Worm (Caenorhabditis elegans) whole organism, mixed stage, embryonic: Measurements from ENCODE around the gene Y39B6A.33.

Experiments used
- bed-3 ChIP-seq: fragments of 200-800 bp; sonication (Bioruptor generic); optimal IDR thresholded peaks from 3 replicates; lab custom pipeline; 2018; ENCODE audit warnings: mild to moderate bottlenecking, missing genetic modification characterization, moderate library complexity, missing compliant biosample characterization
- blmp-1 ChIP-seq: fragments of 150-350 bp; optimal IDR thresholded peaks from 2 replicates; lab custom pipeline; 2014; ENCODE audit warnings: missing biosample characterization, missing genetic modification characterization
- ceh-39 ChIP-seq: fragments of 150-350 bp; optimal IDR thresholded peaks from 2 replicates; lab custom pipeline; 2014; ENCODE audit warnings: missing biosample characterization, missing genetic modification characterization
- ceh-43 ChIP-seq: fragments of 200-800 bp; sonication (Bioruptor generic); optimal IDR thresholded peaks from 2 replicates; lab custom pipeline; 2018; ENCODE audit warnings: mild to moderate bottlenecking, missing genetic modification characterization, moderate library complexity, missing compliant biosample characterization
- ceh-83 ChIP-seq: fragments of 200-800 bp; sonication (Bioruptor generic); optimal IDR thresholded peaks from 2 replicates; lab custom pipeline; 2018; ENCODE audit warnings: mild to moderate bottlenecking, missing genetic modification characterization, missing compliant biosample characterization
- cnd-1 ChIP-seq: fragments of 200-800 bp; sonication (Bioruptor generic); optimal IDR thresholded peaks from 2 replicates; lab custom pipeline; 2018; ENCODE audit warnings: mild to moderate bottlenecking, missing genetic modification characterization, missing compliant biosample characterization
- drap-1 ChIP-seq: fragments of 200-800 bp; sonication (Bioruptor generic); optimal IDR thresholded peaks from 3 replicates; lab custom pipeline; 2018; ENCODE audit warnings: mild to moderate bottlenecking, missing genetic modification characterization, missing compliant biosample characterization
- elt-3 ChIP-seq: fragments of 150-350 bp; optimal IDR thresholded peaks from 2 replicates; lab custom pipeline; 2014; ENCODE audit warnings: missing biosample characterization, missing genetic modification characterization
- flh-1 ChIP-seq: fragments of 200-800 bp; sonication (Bioruptor generic); optimal IDR thresholded peaks from 2 replicates; lab custom pipeline; 2018; ENCODE audit warnings: mild to moderate bottlenecking, missing genetic modification characterization, moderate library complexity, missing compliant biosample characterization
- ham-2 ChIP-seq: fragments of 200-800 bp; sonication (Bioruptor generic); optimal IDR thresholded peaks from 2 replicates; lab custom pipeline; 2018; ENCODE audit warnings: mild to moderate bottlenecking, missing genetic modification characterization, missing compliant biosample characterization
- hlh-1 ChIP-seq: fragments of 150-350 bp; optimal IDR thresholded peaks from 2 replicates; lab custom pipeline; 2014; ENCODE audit warnings: missing biosample characterization, missing genetic modification reagents, missing genetic modification characterization
- lin-13 ChIP-seq: fragments of 150-350 bp; optimal IDR thresholded peaks from 2 replicates; lab custom pipeline; 2014; ENCODE audit warnings: missing biosample characterization, missing genetic modification characterization
- lsy-2 ChIP-seq: fragments of 150-350 bp; optimal IDR thresholded peaks from 2 replicates; lab custom pipeline; 2014; ENCODE audit warnings: missing biosample characterization, missing genetic modification characterization
- mab-5 ChIP-seq: fragments of 150-350 bp; optimal IDR thresholded peaks from 2 replicates; lab custom pipeline; 2014; ENCODE audit warnings: missing biosample characterization, missing genetic modification characterization
- mep-1 ChIP-seq: fragments of 150-350 bp; optimal IDR thresholded peaks from 2 replicates; lab custom pipeline; 2017; ENCODE audit warnings: missing biosample characterization, missing genetic modification reagents, missing genetic modification characterization, inconsistent platforms
- mls-2 ChIP-seq: sonication (generic microtip); optimal IDR thresholded peaks from 2 replicates; lab custom pipeline; 2016; ENCODE audit warnings: mild to moderate bottlenecking, missing genetic modification characterization, moderate library complexity, missing compliant biosample characterization
- nhr-12 ChIP-seq: fragments of 150-350 bp; optimal IDR thresholded peaks from 2 replicates; lab custom pipeline; 2014; ENCODE audit warnings: missing biosample characterization, missing genetic modification characterization
- nhr-2 ChIP-seq: fragments of 150-350 bp; optimal IDR thresholded peaks from 2 replicates; lab custom pipeline; 2014; ENCODE audit warnings: missing biosample characterization, missing genetic modification characterization
- nhr-28 ChIP-seq: fragments of 150-350 bp; optimal IDR thresholded peaks from 2 replicates; lab custom pipeline; 2014; ENCODE audit warnings: missing biosample characterization, missing genetic modification characterization
- pha-4 ChIP-seq: fragments of 150-350 bp; optimal IDR thresholded peaks from 2 replicates; lab custom pipeline; 2018; ENCODE audit warnings: missing biosample characterization, missing genetic modification reagents, missing genetic modification characterization
- snpc-4 ChIP-seq: fragments of 150-350 bp; optimal IDR thresholded peaks from 2 replicates; lab custom pipeline; 2014; ENCODE audit warnings: missing biosample characterization, missing genetic modification characterization
- sptf-1 ChIP-seq: sonication (generic microtip); optimal IDR thresholded peaks from 2 replicates; lab custom pipeline; 2017; ENCODE audit warnings: mild to moderate bottlenecking, missing genetic modification characterization, moderate library complexity, missing compliant biosample characterization
- tbx-8 ChIP-seq: fragments of 200-800 bp; sonication (Bioruptor generic); optimal IDR thresholded peaks from 2 replicates; lab custom pipeline; 2018; ENCODE audit warnings: mild to moderate bottlenecking, missing genetic modification characterization, moderate library complexity, missing compliant biosample characterization
- unc-120 ChIP-seq: sonication (generic microtip); optimal IDR thresholded peaks from 2 replicates; lab custom pipeline; 2017; ENCODE audit warnings: missing genetic modification characterization, missing compliant biosample characterization; ENCODE audit not compliant: poor library complexity, severe bottlenecking
- unc-39 ChIP-seq: fragments of 150-350 bp; optimal IDR thresholded peaks from 2 replicates; lab custom pipeline; 2014; ENCODE audit warnings: missing biosample characterization, missing genetic modification characterization
- zip-8 ChIP-seq: fragments of 150-350 bp; optimal IDR thresholded peaks from 2 replicates; lab custom pipeline; 2014; ENCODE audit warnings: missing biosample characterization, missing genetic modification characterization
- ztf-11 ChIP-seq: fragments of 150-350 bp; optimal IDR thresholded peaks from 2 replicates; lab custom pipeline; 2014; ENCODE audit warnings: missing biosample characterization, missing genetic modification characterization

The Y39B6A.33 gene

ce11 chrV:19027338-19027737 is 25.6 kb downstream of the Y39B6A.33 start:
- no peak for TF ChIP-seq tbx-8 (GFP tag; lab: Kevin White, UChicago)

- TF ChIP-seq ceh-39 (tag; lab: Kevin White, UChicago) (no peak), drap-1 (no peak), tbx-8 (GFP tag; lab: Kevin White, UChicago) (no peak), mep-1 (tag; lab: Kevin White, UChicago) (no peak), blmp-1 (tag; lab: Kevin White, UChicago) (no peak), ceh-43 (GFP tag; lab: Kevin White, UChicago) (no peak), mab-5 (tag; lab: Kevin White, UChicago) (no peak), lin-13 (tag; lab: Kevin White, UChicago) (no peak), zip-8 (no peak)
Observed at ce11 chrV:19031456-19031855, 29.7 kb downstream of the Y39B6A.33 start, which contains the start of gene Y39B6A.27. Y39B6A.27 (plus strand) TSS chrV:19031756.

ce11 chrV:19036061-19036460 is 34.3 kb downstream of the Y39B6A.33 start:
- TF ChIP-seq pha-4 (tag; lab: Kevin White, UChicago) (no peak), mab-5 (tag; lab: Kevin White, UChicago) (no peak), hlh-1 (tag; lab: Kevin White, UChicago) (no peak), lsy-2 (tag; lab: Kevin White, UChicago) (no peak), mls-2 (tag; lab: Kevin White, UChicago) (no peak), ceh-43 (GFP tag; lab: Kevin White, UChicago) (no peak), zip-8 (no peak), elt-3 (tag; lab: Kevin White, UChicago) (no peak), bed-3 (GFP tag; lab: Kevin White, UChicago) (no peak), flh-1 (no peak), tbx-8 (GFP tag; lab: Kevin White, UChicago) (no peak), mep-1 (tag; lab: Kevin White, UChicago) (no peak), ztf-11 (tag; lab: Kevin White, UChicago) (no peak), sptf-1 (tag; lab: Kevin White, UChicago) (no peak)

- no peak for TF ChIP-seq mab-5 (tag; lab: Kevin White, UChicago)
- TF ChIP-seq ceh-43 (GFP tag; lab: Kevin White, UChicago), result no peak
- TF ChIP-seq mls-2 (tag; lab: Kevin White, UChicago), result no peak
- TF ChIP-seq cnd-1 (tag; lab: Kevin White, UChicago), result no peak
- no peak for TF ChIP-seq blmp-1 (tag; lab: Kevin White, UChicago)
- no peak for TF ChIP-seq nhr-12 (tag; lab: Kevin White, UChicago)
- TF ChIP-seq tbx-8 (GFP tag; lab: Kevin White, UChicago), result no peak
- TF ChIP-seq zip-8, result no peak
- TF ChIP-seq ceh-83 (GFP tag; lab: Kevin White, UChicago), result no peak
- TF ChIP-seq, all 35 proteins: peak for 0
Observed at ce11 chrV:19037222-19037621, 35.5 kb downstream of the Y39B6A.33 start, which contains the start of gene asp-17. asp-17 (minus strand) TSS chrV:19037322.

ce11 chrV:19042256-19042655 is 40.5 kb downstream of the Y39B6A.33 start, which contains the start of gene asp-16:
asp-16 (minus strand) TSS chrV:19042605.
- TF ChIP-seq nhr-28 (tag; lab: Kevin White, UChicago) (no peak), unc-39 (tag; lab: Kevin White, UChicago) (no peak), ceh-39 (tag; lab: Kevin White, UChicago) (no peak), hlh-1 (tag; lab: Kevin White, UChicago) (no peak), elt-3 (tag; lab: Kevin White, UChicago) (no peak), unc-120 (tag; lab: Kevin White, UChicago) (no peak), blmp-1 (tag; lab: Kevin White, UChicago) (no peak), nhr-2 (no peak), zip-8 (no peak), ceh-83 (GFP tag; lab: Kevin White, UChicago) (no peak), lsy-2 (tag; lab: Kevin White, UChicago) (no peak), mls-2 (tag; lab: Kevin White, UChicago) (no peak), snpc-4 (tag; lab: Kevin White, UChicago) (no peak), bed-3 (GFP tag; lab: Kevin White, UChicago) (no peak)

- no peak for TF ChIP-seq flh-1
- TF ChIP-seq ceh-39 (tag; lab: Kevin White, UChicago), result no peak
- TF ChIP-seq mep-1 (tag; lab: Kevin White, UChicago), result no peak
- TF ChIP-seq ham-2 (GFP tag; lab: Kevin White, UChicago), result no peak
- TF ChIP-seq mls-2 (tag; lab: Kevin White, UChicago), result no peak
- TF ChIP-seq cnd-1 (tag; lab: Kevin White, UChicago), result no peak
Observed at ce11 chrV:19044753-19045152, 43.0 kb downstream of the Y39B6A.33 start, which contains the start of gene asp-15. asp-15 (minus strand) TSS chrV:19044853.
